Fruit fly (Drosophila melanogaster) whole organism, embryonic: ENCODE results near the gene Spn38F.

ENCODE experiments used
- ATbp ChIP-seq: fragments of 200-800 bp; sonication (Bioruptor generic); optimal IDR thresholded peaks from 2 replicates; lab custom pipeline; 2017; ENCODE audit warnings: missing biosample characterization, mild to moderate bottlenecking, missing genetic modification characterization, missing genetic modification reagents
- CG10462 ChIP-seq: fragments of 200-800 bp; sonication (Bioruptor generic); optimal IDR thresholded peaks from 2 replicates; lab custom pipeline; 2016; ENCODE audit warnings: missing biosample characterization, missing genetic modification characterization
- CG11695 ChIP-seq: fragments of 200-800 bp; sonication (Bioruptor generic); IDR thresholded peaks from 3 replicates; pipeline ENCODE4 v1.3.6; 2022; ENCODE audit warnings: missing biosample characterization, missing genetic modification characterization
- CG11696 ChIP-seq: fragments of 200-800 bp; sonication (Bioruptor generic); IDR thresholded peaks from 2 replicates; pipeline ENCODE4 v1.3.6; 2022; ENCODE audit warnings: missing biosample characterization, missing genetic modification characterization
- CG12219 ChIP-seq: fragments of 200-800 bp; sonication (Bioruptor generic); optimal IDR thresholded peaks from 3 replicates; lab custom pipeline; 2018; ENCODE audit warnings: missing biosample characterization, mild to moderate bottlenecking, missing genetic modification characterization
- CG12299 ChIP-seq: fragments of 200-800 bp; sonication (Bioruptor generic); optimal IDR thresholded peaks from 2 replicates; lab custom pipeline; 2018; ENCODE audit warnings: missing biosample characterization, mild to moderate bottlenecking, missing genetic modification characterization
- CG13894 ChIP-seq: fragments of 200-800 bp; sonication (Bioruptor generic); optimal IDR thresholded peaks from 3 replicates; lab custom pipeline; 2018; ENCODE audit warnings: missing biosample characterization, mild to moderate bottlenecking, missing genetic modification characterization, moderate library complexity
- CG15696 ChIP-seq: fragments of 200-800 bp; sonication (Bioruptor generic); optimal IDR thresholded peaks from 2 replicates; lab custom pipeline; 2019; ENCODE audit warnings: missing biosample characterization, mild to moderate bottlenecking, missing genetic modification characterization, moderate library complexity
- CG1602 ChIP-seq: fragments of 200-800 bp; sonication (Bioruptor generic); optimal IDR thresholded peaks from 3 replicates; lab custom pipeline; 2016; ENCODE audit warnings: missing biosample characterization, missing genetic modification characterization
- CG17802 ChIP-seq: fragments of 200-800 bp; sonication (Bioruptor generic); optimal IDR thresholded peaks from 2 replicates; lab custom pipeline; 2018; ENCODE audit warnings: missing biosample characterization, mild to moderate bottlenecking, missing genetic modification characterization, moderate library complexity
- CG2116 ChIP-seq: fragments of 200-800 bp; sonication (Bioruptor generic); optimal IDR thresholded peaks from 3 replicates; lab custom pipeline; 2018; ENCODE audit warnings: missing biosample characterization, mild to moderate bottlenecking, missing genetic modification characterization
- CG32772 ChIP-seq: fragments of 200-800 bp; sonication (Bioruptor generic); IDR thresholded peaks from 2 replicates; pipeline ENCODE4 v1.3.6; 2022; ENCODE audit warnings: missing biosample characterization, missing genetic modification characterization
- CG33213 ChIP-seq: fragments of 200-800 bp; sonication (Bioruptor generic); optimal IDR thresholded peaks from 3 replicates; lab custom pipeline; 2016; ENCODE audit warnings: missing biosample characterization, missing genetic modification characterization
- CG34224 ChIP-seq: fragments of 200-800 bp; sonication (Bioruptor generic); IDR thresholded peaks from 3 replicates; pipeline ENCODE4 v1.3.6; 2022; ENCODE audit warnings: missing biosample characterization, missing genetic modification characterization; ENCODE audit not compliant: partially characterized antibody
- CG34422 ChIP-seq: fragments of 200-800 bp; sonication (Bioruptor generic); IDR thresholded peaks from 3 replicates; pipeline ENCODE4 v1.3.6; 2022; ENCODE audit warnings: missing biosample characterization, missing genetic modification characterization
- CG6683 ChIP-seq: fragments of 200-800 bp; sonication (Bioruptor generic); optimal IDR thresholded peaks from 2 replicates; lab custom pipeline; 2017; ENCODE audit warnings: missing biosample characterization, mild to moderate bottlenecking, missing genetic modification characterization, missing genetic modification reagents
- CG8359 ChIP-seq: fragments of 200-800 bp; sonication (Bioruptor generic); optimal IDR thresholded peaks from 2 replicates; lab custom pipeline; 2017; ENCODE audit warnings: missing biosample characterization, mild to moderate bottlenecking, missing genetic modification characterization, borderline replicate concordance
- CG8765 ChIP-seq: fragments of 200-800 bp; sonication (Bioruptor generic); IDR thresholded peaks from 2 replicates; pipeline ENCODE4 v1.3.6; 2022; ENCODE audit warnings: missing biosample characterization, missing genetic modification characterization
- CG9932 ChIP-seq: fragments of 200-800 bp; sonication (Bioruptor generic); IDR thresholded peaks from 2 replicates; pipeline ENCODE4 v1.3.6; 2022; ENCODE audit warnings: missing biosample characterization, missing genetic modification characterization
- CHES-1-like ChIP-seq: fragments of 200-800 bp; sonication (Bioruptor generic); optimal IDR thresholded peaks from 2 replicates; lab custom pipeline; 2016; ENCODE audit warnings: missing biosample characterization, missing genetic modification characterization
- D ChIP-seq, 2 experiments: fragments of 200-800 bp in 1 of 2; fragments of >200 bp in 1 of 2; sonication (Bioruptor generic) in 1 of 2; optimal IDR thresholded peaks; 2 replicates in 1 of 2; 3 replicates in 1 of 2; lab custom pipeline; 2017; ENCODE audit warnings: mild to moderate bottlenecking in 1 of 2, missing biosample characterization in 1 of 2, missing genetic modification characterization in 1 of 2, missing genetic modification reagents in 1 of 2
- Dip2 ChIP-seq: fragments of 200-800 bp; sonication (Bioruptor generic); IDR thresholded peaks from 2 replicates; pipeline ENCODE4 v1.3.6; 2022; ENCODE audit warnings: missing biosample characterization, missing genetic modification characterization
- Dp ChIP-seq: fragments of 200-800 bp; sonication (Bioruptor generic); optimal IDR thresholded peaks from 2 replicates; lab custom pipeline; 2018; ENCODE audit warnings: missing biosample characterization, mild to moderate bottlenecking, missing genetic modification characterization, moderate library complexity
- Elba2 ChIP-seq: fragments of 200-800 bp; sonication (Bioruptor generic); optimal IDR thresholded peaks from 3 replicates; lab custom pipeline; 2016; ENCODE audit warnings: missing biosample characterization, missing genetic modification characterization
- H2.0 ChIP-seq: fragments of 200-800 bp; sonication (Bioruptor generic); IDR thresholded peaks from 2 replicates; pipeline ENCODE4 v1.3.6; 2022; ENCODE audit warnings: missing biosample characterization, missing genetic modification characterization
- Hr78 ChIP-seq, 2 experiments: fragments of 200-800 bp in 1 of 2; fragments of >200 bp in 1 of 2; sonication (Bioruptor generic) in 1 of 2; optimal IDR thresholded peaks; 2 replicates each; lab custom pipeline; 2017 to 2019; ENCODE audit warnings: missing biosample characterization in 2 of 2, missing genetic modification characterization in 2 of 2, mild to moderate bottlenecking in 1 of 2, moderate library complexity in 1 of 2
- Hsf ChIP-seq: fragments of 200-800 bp; sonication (Bioruptor generic); optimal IDR thresholded peaks from 3 replicates; lab custom pipeline; 2016; ENCODE audit warnings: missing biosample characterization, missing genetic modification characterization
- Myb ChIP-seq: fragments of 200-800 bp; sonication (Bioruptor generic); optimal IDR thresholded peaks from 2 replicates; lab custom pipeline; 2016; ENCODE audit warnings: missing biosample characterization, missing genetic modification characterization
- NC2β ChIP-seq: fragments of 200-800 bp; sonication (Bioruptor generic); optimal IDR thresholded peaks from 2 replicates; lab custom pipeline; 2016; ENCODE audit warnings: missing biosample characterization, missing genetic modification characterization
- ac ChIP-seq: fragments of 200-800 bp; sonication (Bioruptor generic); optimal IDR thresholded peaks from 3 replicates; lab custom pipeline; 2017; ENCODE audit warnings: missing biosample characterization, mild to moderate bottlenecking, missing genetic modification characterization
- ap ChIP-seq: fragments of 200-800 bp; sonication (Bioruptor generic); IDR thresholded peaks from 2 replicates; pipeline ENCODE4 v1.3.6; 2022; ENCODE audit warnings: missing biosample characterization, missing genetic modification characterization
- ato ChIP-seq: fragments of 200-800 bp; sonication (Bioruptor generic); IDR thresholded peaks from 2 replicates; pipeline ENCODE4 v1.3.6; 2022; ENCODE audit warnings: missing biosample characterization, missing genetic modification characterization; ENCODE audit not compliant: partially characterized antibody
- bsh ChIP-seq, 2 experiments: fragments of 200-800 bp; sonication (Bioruptor generic); optimal IDR thresholded peaks; 2 replicates each; lab custom pipeline; 2017 to 2018; ENCODE audit warnings: mild to moderate bottlenecking in 2 of 2, missing biosample characterization in 2 of 2, missing genetic modification characterization in 2 of 2, moderate library complexity in 1 of 2
- btn ChIP-seq: fragments of 200-800 bp; sonication (Bioruptor generic); optimal IDR thresholded peaks from 2 replicates; lab custom pipeline; 2016; ENCODE audit warnings: missing biosample characterization, missing genetic modification characterization
- cato ChIP-seq: fragments of 200-800 bp; sonication (Bioruptor generic); optimal IDR thresholded peaks from 2 replicates; lab custom pipeline; 2016; ENCODE audit warnings: missing biosample characterization, missing genetic modification characterization, borderline replicate concordance
- chm ChIP-seq: fragments of 200-800 bp; sonication (Bioruptor generic); IDR thresholded peaks from 2 replicates; pipeline ENCODE4 v1.3.6; 2022; ENCODE audit warnings: missing biosample characterization, missing genetic modification characterization
- chn ChIP-seq: fragments of 200-800 bp; sonication (Bioruptor generic); optimal IDR thresholded peaks from 2 replicates; lab custom pipeline; 2016; ENCODE audit warnings: missing biosample characterization, missing genetic modification characterization
- cwo ChIP-seq: fragments of 200-800 bp; sonication (Bioruptor generic); optimal IDR thresholded peaks from 3 replicates; lab custom pipeline; 2017; ENCODE audit warnings: missing biosample characterization, missing genetic modification characterization, mild to moderate bottlenecking, moderate library complexity, missing genetic modification reagents
- disco-r ChIP-seq: fragments of 200-800 bp; sonication (Bioruptor generic); optimal IDR thresholded peaks from 2 replicates; lab custom pipeline; 2016; ENCODE audit warnings: missing biosample characterization, missing genetic modification characterization
- dmrt99B ChIP-seq: fragments of 200-800 bp; sonication (Bioruptor generic); optimal IDR thresholded peaks from 2 replicates; lab custom pipeline; 2018; ENCODE audit warnings: missing biosample characterization, mild to moderate bottlenecking, missing genetic modification characterization, moderate library complexity
- ems ChIP-seq: fragments of 200-800 bp; sonication (Bioruptor generic); optimal IDR thresholded peaks from 3 replicates; lab custom pipeline; 2016; ENCODE audit warnings: missing biosample characterization, missing genetic modification characterization
- lilli ChIP-seq: fragments of 200-800 bp; sonication (Bioruptor generic); optimal IDR thresholded peaks from 3 replicates; lab custom pipeline; 2016; ENCODE audit warnings: missing biosample characterization, missing genetic modification characterization
- nau ChIP-seq: fragments of 200-800 bp; sonication (Bioruptor generic); optimal IDR thresholded peaks from 3 replicates; lab custom pipeline; 2017; ENCODE audit warnings: missing biosample characterization, mild to moderate bottlenecking, missing genetic modification characterization, missing genetic modification reagents
- nerfin-2 ChIP-seq: fragments of 200-800 bp; sonication (Bioruptor generic); IDR thresholded peaks from 2 replicates; pipeline ENCODE4 v1.3.6; 2022; ENCODE audit warnings: missing biosample characterization, missing genetic modification characterization; ENCODE audit not compliant: partially characterized antibody
- sd ChIP-seq: fragments of 200-800 bp; sonication (Bioruptor generic); optimal IDR thresholded peaks from 3 replicates; lab custom pipeline; 2018; ENCODE audit warnings: missing biosample characterization, mild to moderate bottlenecking, missing genetic modification characterization, moderate library complexity
- sna ChIP-seq: fragments of 200-800 bp; sonication (Bioruptor generic); IDR thresholded peaks from 2 replicates; pipeline ENCODE4 v1.3.6; 2022; ENCODE audit warnings: missing biosample characterization, missing genetic modification characterization; ENCODE audit not compliant: partially characterized antibody
- tin ChIP-seq: fragments of 200-800 bp; sonication (Bioruptor generic); optimal IDR thresholded peaks from 3 replicates; lab custom pipeline; 2016; ENCODE audit warnings: missing biosample characterization, missing genetic modification characterization
- twi ChIP-seq: fragments of 200-800 bp; optimal IDR thresholded peaks from 2 replicates; lab custom pipeline; 2019; ENCODE audit warnings: missing biosample characterization, mild to moderate bottlenecking, missing genetic modification characterization, moderate library complexity

Spn38F gene

DNA sequence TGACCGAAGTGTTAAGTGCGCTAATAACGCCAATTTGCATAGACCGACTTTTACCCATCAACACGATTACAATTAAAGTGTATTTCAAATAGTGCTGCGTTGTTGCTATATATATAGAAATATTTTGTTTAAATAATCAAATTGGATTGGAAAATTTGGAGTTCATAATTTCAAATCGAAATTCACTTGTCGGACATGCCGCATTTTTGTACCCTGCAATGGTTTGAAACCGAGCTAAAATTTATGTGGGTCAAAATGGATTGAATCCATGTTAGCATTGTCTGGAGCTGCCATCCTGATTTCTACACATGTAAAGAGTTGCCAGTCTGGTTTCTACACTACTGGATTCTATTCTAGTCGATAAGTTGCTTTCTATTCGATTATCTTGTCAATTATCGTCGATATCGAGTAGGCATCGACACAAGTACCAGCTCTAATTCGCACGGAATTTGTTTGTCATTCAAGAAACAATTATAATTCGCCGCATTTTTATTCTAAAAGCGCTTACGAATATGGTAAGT, 50.5 kb downstream of the Spn38F start, which contains the start of gene Pomp (continued):
- TF ChIP-seq bsh (GFP tag; optimal IDR thresholded peaks at IDR 0.05; lab: Kevin White, UChicago) (peak in 1 of 2 experiments; percentile 81), Hsf (peak; percentile 77), twi (peak; percentile 35), tin (GFP tag; lab: Kevin White, UChicago) (peak; percentile 83), H2.0 (GFP tag; lab: Robert Waterston, UW) (peak; percentile 80), CG12219 (GFP tag; lab: Kevin White, UChicago) (peak; percentile 79), ATbp (GFP tag; lab: Kevin White, UChicago) (peak; percentile 84), CG8765 (peak; percentile 73), CHES-1-like (GFP tag; lab: Kevin White, UChicago) (peak; percentile 81), sd (tag; lab: Kevin White, UChicago) (peak; percentile 90), chn (GFP tag; lab: Kevin White, UChicago) (peak; percentile 70), CG2116 (GFP tag; lab: Kevin White, UChicago) (peak; percentile 79), CG33213 (GFP tag; lab: Kevin White, UChicago) (peak; percentile 80), Dip2 (GFP tag; lab: Robert Waterston, UW) (peak; percentile 37; the same call in 1 of the 2 replicates), Myb (GFP tag; lab: Kevin White, UChicago) (peak; percentile 42), sna (GFP tag; lab: Robert Waterston, UW) (peak; percentile 47; the same call in 1 of the 2 replicates), cato (GFP tag; lab: Kevin White, UChicago) (peak; percentile 8), CG9932 (GFP tag; lab: Robert Waterston, UW) (peak; percentile 85), Dp (GFP tag; lab: Kevin White, UChicago) (peak; percentile 48), nerfin-2 (0 out of 2 replicates have a peak, but pooled peaks have one; percentile 35), CG11695 (GFP tag; lab: Robert Waterston, UW) (peak; percentile 88), cwo (peak; percentile 84), ems (GFP tag; lab: Kevin White, UChicago) (peak; percentile 53), CG32772 (GFP tag; lab: Robert Waterston, UW) (peak; percentile 76), CG10462 (peak; percentile 79), dmrt99B (peak; percentile 89), CG1602 (peak; percentile 79), CG11696 (GFP tag; lab: Robert Waterston, UW) (peak; percentile 69), CG34422 (GFP tag; lab: Robert Waterston, UW) (peak; percentile 68), CG8359 (GFP tag; lab: Kevin White, UChicago) (peak; percentile 49), CG6683 (peak; percentile 71), CG13894 (tag; lab: Kevin White, UChicago) (peak; percentile 81), btn (GFP tag; lab: Kevin White, UChicago) (no peak), CG34224 (GFP tag; lab: Robert Waterston, UW) (peak; percentile 72), D (optimal IDR thresholded peaks at IDR 0.05; lab: Kevin White, UChicago) (no peak), D (GFP tag; optimal IDR thresholded peaks at IDR 0.05; lab: Kevin White, UChicago) (peak; percentile 73), ac (no peak), Hr78 (GFP tag; optimal IDR thresholded peaks at IDR 0.05; lab: Kevin White, UChicago) (peak in 1 of 2 experiments; percentile 72), disco-r (GFP tag; lab: Kevin White, UChicago) (no peak), nau (GFP tag; lab: Kevin White, UChicago) (peak; percentile 69), ap (peak; percentile 54; the same call in 1 of the 2 replicates), ato (GFP tag; lab: Robert Waterston, UW) (peak; percentile 37; the same call in 1 of the 2 replicates), CG12299 (tag; lab: Kevin White, UChicago) (no peak), Elba2 (GFP tag; lab: Kevin White, UChicago) (no peak), NC2β (GFP tag; lab: Kevin White, UChicago) (peak; percentile 37), lilli (GFP tag; lab: Kevin White, UChicago) (peak; percentile 87), chm (GFP tag; lab: Robert Waterston, UW) (peak; percentile 72), CG17802 (peak; percentile 72), CG15696 (tag; lab: Kevin White, UChicago) (peak; percentile 68)
